Worm (Caenorhabditis elegans) whole organism, L1 larva: ENCODE data around the gene rpl-33.

Source experiments
- C16A3.4 ChIP-seq: fragments of 150-350 bp; optimal IDR thresholded peaks from 2 replicates; lab custom pipeline; 2014; ENCODE audit warnings: missing biosample characterization, missing genetic modification characterization
- F16B12.6 ChIP-seq: fragments of 150-350 bp; optimal IDR thresholded peaks from 2 replicates; lab custom pipeline; 2014; ENCODE audit warnings: missing biosample characterization, missing genetic modification characterization
- Y116A8C.19 ChIP-seq: sonication (generic microtip); optimal IDR thresholded peaks from 2 replicates; lab custom pipeline; 2016; ENCODE audit warnings: missing compliant biosample characterization, missing genetic modification characterization, borderline replicate concordance
- aly-2 ChIP-seq: fragments of 150-350 bp; optimal IDR thresholded peaks from 2 replicates; lab custom pipeline; 2014; ENCODE audit warnings: missing biosample characterization, missing genetic modification characterization
- ama-1 ChIP-seq: fragments of 150-350 bp; optimal IDR thresholded peaks from 2 replicates; lab custom pipeline; 2014
- blmp-1 ChIP-seq: fragments of 150-350 bp; optimal IDR thresholded peaks from 2 replicates; lab custom pipeline; 2014; ENCODE audit warnings: missing biosample characterization, missing genetic modification characterization
- ceh-63 ChIP-seq: fragments of 200-800 bp; sonication (Bioruptor generic); optimal IDR thresholded peaks from 2 replicates; lab custom pipeline; 2018; ENCODE audit warnings: mild to moderate bottlenecking, missing genetic modification characterization, missing compliant biosample characterization
- ceh-82 ChIP-seq, 3 experiments: fragments of 150-350 bp in 1 of 3; sonication (generic microtip) in 2 of 3; optimal IDR thresholded peaks; 2 replicates each; lab custom pipeline; 2014 to 2017; ENCODE audit warnings: missing biosample characterization in 3 of 3, missing genetic modification characterization in 3 of 3
- ceh-88 ChIP-seq: fragments of 200-800 bp; sonication (Bioruptor generic); IDR thresholded peaks from 2 replicates; pipeline ENCODE4 v1.3.6; 2022; ENCODE audit warnings: missing genetic modification characterization, missing compliant biosample characterization
- dpl-1 ChIP-seq, 3 experiments: fragments of 150-350 bp in 2 of 3; sonication (generic microtip) in 1 of 3; optimal IDR thresholded peaks; 2 replicates each; lab custom pipeline; 2014 to 2017; ENCODE audit warnings: missing biosample characterization in 3 of 3, missing genetic modification characterization in 3 of 3, missing genetic modification reagents in 3 of 3
- dsc-1 ChIP-seq: sonication (generic microtip); optimal IDR thresholded peaks from 2 replicates; lab custom pipeline; 2016; ENCODE audit warnings: mild to moderate bottlenecking, missing genetic modification characterization, missing compliant biosample characterization
- efl-1 ChIP-seq, 4 experiments: fragments of 150-350 bp; optimal IDR thresholded peaks in 3 of 4; peaks in 1 of 4; 1 replicate in 1 of 4; 2 replicates in 3 of 4; lab custom pipeline; 2014; ENCODE audit warnings: missing biosample characterization in 2 of 4, missing genetic modification characterization in 2 of 4, missing genetic modification reagents in 2 of 4
- elt-3 ChIP-seq, 6 experiments: fragments of 150-350 bp in 1 of 6; sonication (generic microtip); optimal IDR thresholded peaks; 2 replicates each; lab custom pipeline; 2017 to 2018; ENCODE audit warnings: missing biosample characterization in 6 of 6, missing genetic modification characterization in 6 of 6, inconsistent platforms in 1 of 6
- fkh-10 ChIP-seq: sonication (generic microtip); optimal IDR thresholded peaks from 2 replicates; lab custom pipeline; 2017; ENCODE audit warnings: missing biosample characterization, missing genetic modification reagents, missing genetic modification characterization
- fkh-8 ChIP-seq: sonication (generic microtip); optimal IDR thresholded peaks from 2 replicates; lab custom pipeline; 2016; ENCODE audit warnings: mild to moderate bottlenecking, missing genetic modification characterization, missing compliant biosample characterization
- fos-1 ChIP-seq: fragments of 150-350 bp; optimal IDR thresholded peaks from 2 replicates; lab custom pipeline; 2014; ENCODE audit warnings: missing biosample characterization, missing genetic modification characterization
- grh-1 ChIP-seq: fragments of 200-800 bp; sonication (Bioruptor generic); IDR thresholded peaks from 2 replicates; pipeline ENCODE4 v1.3.6; 2022; ENCODE audit warnings: missing genetic modification reagents, missing genetic modification characterization, missing compliant biosample characterization
- isw-1 ChIP-seq: fragments of 200-800 bp; sonication (Bioruptor generic); IDR thresholded peaks from 2 replicates; pipeline ENCODE4 v1.3.6; 2022; ENCODE audit warnings: missing genetic modification characterization, missing compliant biosample characterization
- jun-1 ChIP-seq: fragments of 150-350 bp; optimal IDR thresholded peaks from 2 replicates; lab custom pipeline; 2014; ENCODE audit warnings: missing biosample characterization, missing genetic modification reagents, missing genetic modification characterization
- lin-14 ChIP-seq: fragments of 200-800 bp; sonication (Bioruptor generic); optimal IDR thresholded peaks from 2 replicates; lab custom pipeline; 2018; ENCODE audit warnings: mild to moderate bottlenecking, missing genetic modification characterization, moderate library complexity, missing compliant biosample characterization
- lin-15B ChIP-seq: fragments of 150-350 bp; sonication (generic microtip); optimal IDR thresholded peaks from 3 replicates; lab custom pipeline; 2014; ENCODE audit warnings: missing biosample characterization, missing genetic modification characterization
- lin-35 ChIP-seq, 2 experiments: fragments of 150-350 bp; optimal IDR thresholded peaks; 2 replicates each; lab custom pipeline; 2014; ENCODE audit warnings: missing biosample characterization in 2 of 2, missing genetic modification characterization in 2 of 2, missing genetic modification reagents in 2 of 2
- lir-3 ChIP-seq: sonication (generic microtip); optimal IDR thresholded peaks from 2 replicates; lab custom pipeline; 2016; ENCODE audit warnings: mild to moderate bottlenecking, missing genetic modification characterization, moderate library complexity, missing compliant biosample characterization; ENCODE audit not compliant: poor library complexity
- lsy-2 ChIP-seq, 2 experiments: fragments of 150-350 bp; optimal IDR thresholded peaks; 2 replicates each; lab custom pipeline; 2014; ENCODE audit warnings: missing biosample characterization in 2 of 2, missing genetic modification characterization in 2 of 2
- mdl-1 ChIP-seq, 2 experiments: fragments of 150-350 bp; optimal IDR thresholded peaks; 2 replicates each; lab custom pipeline; 2014 to 2017; ENCODE audit warnings: missing biosample characterization in 2 of 2, missing genetic modification characterization in 2 of 2, inconsistent platforms in 1 of 2
- mep-1 ChIP-seq: fragments of 150-350 bp; optimal IDR thresholded peaks from 2 replicates; lab custom pipeline; 2014; ENCODE audit warnings: missing biosample characterization, missing genetic modification characterization
- nhr-19 ChIP-seq: fragments of 200-800 bp; sonication (Bioruptor generic); conservative IDR thresholded peaks from 2 replicates; pipeline ENCODE4 v1.3.6; 2022; ENCODE audit warnings: missing genetic modification characterization, missing compliant biosample characterization
- nhr-20 ChIP-seq: sonication (generic microtip); optimal IDR thresholded peaks from 2 replicates; lab custom pipeline; 2016; ENCODE audit warnings: mild to moderate bottlenecking, missing genetic modification characterization, missing compliant biosample characterization
- nhr-47 ChIP-seq: sonication (generic microtip); optimal IDR thresholded peaks from 2 replicates; lab custom pipeline; 2016; ENCODE audit warnings: mild to moderate bottlenecking, missing genetic modification characterization, moderate library complexity, missing compliant biosample characterization
- nhr-71 ChIP-seq: sonication (generic microtip); optimal IDR thresholded peaks from 2 replicates; lab custom pipeline; 2016; ENCODE audit warnings: mild to moderate bottlenecking, missing genetic modification characterization, moderate library complexity, missing compliant biosample characterization
- nhr-77 ChIP-seq: fragments of 150-350 bp; optimal IDR thresholded peaks from 2 replicates; lab custom pipeline; 2014; ENCODE audit warnings: missing biosample characterization, missing genetic modification characterization
- nhr-85 ChIP-seq: sonication (generic microtip); peaks from one replicate; lab custom pipeline; 2016; ENCODE audit warnings: missing genetic modification characterization, inconsistent platforms, missing compliant biosample characterization
- nhr-90 ChIP-seq: sonication (generic microtip); optimal IDR thresholded peaks from 2 replicates; lab custom pipeline; 2016; ENCODE audit warnings: mild to moderate bottlenecking, missing genetic modification characterization, missing compliant biosample characterization; ENCODE audit not compliant: poor library complexity
- rnt-1 ChIP-seq: sonication (generic microtip); optimal IDR thresholded peaks from 2 replicates; lab custom pipeline; 2016; ENCODE audit warnings: mild to moderate bottlenecking, missing genetic modification characterization, moderate library complexity, missing compliant biosample characterization
- skn-1 ChIP-seq: fragments of 150-350 bp; optimal IDR thresholded peaks from 2 replicates; lab custom pipeline; 2014; ENCODE audit warnings: missing biosample characterization, missing genetic modification characterization
- snpc-4 ChIP-seq: fragments of 150-350 bp; optimal IDR thresholded peaks from 2 replicates; lab custom pipeline; 2014; ENCODE audit warnings: missing biosample characterization, missing genetic modification characterization
- snu-23 ChIP-seq: sonication (generic microtip); optimal IDR thresholded peaks from 2 replicates; lab custom pipeline; 2016; ENCODE audit warnings: missing genetic modification characterization, missing compliant biosample characterization
- swsn-7 ChIP-seq: sonication (generic microtip); optimal IDR thresholded peaks from 2 replicates; lab custom pipeline; 2016; ENCODE audit warnings: missing genetic modification characterization, missing compliant biosample characterization
- unc-130 ChIP-seq: fragments of 150-350 bp; optimal IDR thresholded peaks from 2 replicates; lab custom pipeline; 2017; ENCODE audit warnings: missing biosample characterization, missing genetic modification characterization, inconsistent platforms
- unc-86 ChIP-seq: sonication (generic microtip); optimal IDR thresholded peaks from 2 replicates; lab custom pipeline; 2016; ENCODE audit warnings: missing genetic modification characterization, missing compliant biosample characterization
- unc-98 ChIP-seq: fragments of 200-800 bp; sonication (Bioruptor generic); IDR thresholded peaks from 2 replicates; pipeline ENCODE4 v1.3.6; 2022; ENCODE audit warnings: missing genetic modification characterization, missing compliant biosample characterization
- vab-15 ChIP-seq: sonication (generic microtip); optimal IDR thresholded peaks from 2 replicates; lab custom pipeline; 2017; ENCODE audit warnings: missing genotype, mild to moderate bottlenecking, missing genetic modification characterization, missing compliant biosample characterization
- xbp-1 ChIP-seq: sonication (generic microtip); optimal IDR thresholded peaks from 2 replicates; lab custom pipeline; 2016; ENCODE audit warnings: missing genetic modification characterization, missing compliant biosample characterization

rpl-33 gene

DNA sequence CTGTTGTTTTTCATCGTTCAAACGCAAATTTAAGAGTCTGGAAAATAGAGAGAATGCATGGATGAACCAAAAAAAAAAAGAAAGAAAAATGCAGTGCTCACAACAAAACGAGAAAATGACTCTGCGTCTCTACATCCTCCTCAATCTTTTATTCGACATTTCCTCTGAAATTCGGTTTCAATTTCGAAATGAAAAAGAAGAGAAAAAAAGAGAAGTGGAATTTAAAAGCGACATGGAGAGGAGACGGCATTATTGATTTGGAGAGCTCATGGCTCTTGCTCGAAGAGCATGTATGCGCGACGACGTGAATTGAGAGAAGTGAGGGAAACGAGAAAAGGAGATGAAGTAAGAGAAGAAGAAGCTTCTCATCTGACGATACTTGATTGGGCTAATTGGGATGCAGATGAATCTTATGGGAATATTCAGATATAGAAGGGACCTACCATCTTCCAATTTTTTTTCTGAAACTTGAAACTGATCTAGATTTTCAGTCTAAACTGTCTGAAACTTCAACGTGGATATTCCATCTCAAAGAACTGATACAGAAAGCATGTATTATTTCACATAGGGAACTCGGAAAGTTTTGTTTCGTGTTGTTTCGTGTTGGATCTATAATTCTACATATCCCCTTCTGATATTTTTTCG is 5.8 kb downstream of the rpl-33 start:
- TF ChIP-seq mep-1 (tag; lab: Kevin White, UChicago) (no peak), nhr-20 (tag; lab: Kevin White, UChicago) (no peak), efl-1 (optimal IDR thresholded peaks at IDR 0.05; lab: Kevin White, UChicago) (peak in 1 of 2 experiments; percentile 5), efl-1 (GFP tag; optimal IDR thresholded peaks at IDR 0.05 in 1 of 2; lab: Kevin White, UChicago) (no peak), nhr-71 (tag; lab: Kevin White, UChicago) (peak; percentile 12), dpl-1 (GFP tag; optimal IDR thresholded peaks at IDR 0.05; lab: Kevin White, UChicago) (no peak), ceh-82 (tag; optimal IDR thresholded peaks at IDR 0.05; lab: Kevin White, UChicago) (peak in 2 of 3 experiments; percentile 20 to 44), fkh-8 (peak; percentile 34), isw-1 (GFP tag; lab: Robert Waterston, UW) (peak; percentile 18; the same call in 1 of the 2 replicates), lin-14 (GFP tag; lab: Kevin White, UChicago) (peak; percentile 67), ama-1 (lab: Kevin White, UChicago) (no peak), F16B12.6 (peak; percentile 13), unc-86 (tag; lab: Kevin White, UChicago) (no peak), elt-3 (tag; optimal IDR thresholded peaks at IDR 0.05; lab: Kevin White, UChicago) (no peak), fkh-10 (GFP tag; lab: Kevin White, UChicago) (peak; percentile 71), fos-1 (tag; lab: Kevin White, UChicago) (no peak), ceh-88 (no peak), lsy-2 (tag; optimal IDR thresholded peaks at IDR 0.05; lab: Kevin White, UChicago) (peak in 1 of 2 experiments; percentile 56)

DNA sequence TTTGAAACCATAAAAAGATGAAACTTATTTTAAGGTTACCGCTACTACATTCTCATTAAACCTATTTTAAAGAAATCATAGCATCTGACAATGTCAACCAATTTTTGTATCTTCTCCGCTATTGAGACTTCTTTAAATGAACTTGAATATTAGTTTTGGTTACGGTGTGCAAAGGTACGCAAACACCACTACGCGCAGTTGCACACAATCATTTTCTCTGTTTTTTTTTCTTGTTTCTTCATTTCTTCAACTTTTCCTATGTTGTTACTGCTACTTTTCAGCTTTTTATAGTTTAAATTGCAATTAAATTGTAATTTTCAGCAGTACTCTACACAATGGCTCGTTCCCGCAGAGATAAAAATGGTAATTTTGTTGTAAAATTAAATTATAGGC is 6.3 kb downstream of the rpl-33 start, which contains the start of gene F10E7.5:
F10E7.5 (plus strand) TSS at position 322 of the 393 bp plus-strand sequence.
- TF ChIP-seq nhr-71 (tag; lab: Kevin White, UChicago) (peak; percentile 53), nhr-47 (tag; lab: Kevin White, UChicago) (peak; percentile 55), nhr-20 (tag; lab: Kevin White, UChicago) (peak; percentile 15), dsc-1 (tag; lab: Kevin White, UChicago) (peak; percentile 19), nhr-90 (peak; percentile 33), unc-86 (tag; lab: Kevin White, UChicago) (peak; percentile 14), lir-3 (tag; lab: Kevin White, UChicago) (no peak), dpl-1 (GFP tag; optimal IDR thresholded peaks at IDR 0.05; lab: Kevin White, UChicago) (peak; percentile 21 to 69 (median 68)), fos-1 (tag; lab: Kevin White, UChicago) (peak; percentile 23), vab-15 (tag; lab: Kevin White, UChicago) (no peak), nhr-77 (tag; lab: Kevin White, UChicago) (no peak), unc-98 (GFP tag; lab: Robert Waterston, UW) (no peak), mdl-1 (tag; optimal IDR thresholded peaks at IDR 0.05; lab: Kevin White, UChicago) (peak in 1 of 2 experiments; percentile 36), nhr-85 (tag; lab: Kevin White, UChicago) (peak; percentile 48), grh-1 (GFP tag; lab: Robert Waterston, UW) (no peak), ceh-82 (tag; optimal IDR thresholded peaks at IDR 0.05; lab: Kevin White, UChicago) (peak; percentile 44 to 58 (median 44)), blmp-1 (tag; lab: Kevin White, UChicago) (peak; percentile 61), lsy-2 (tag; optimal IDR thresholded peaks at IDR 0.05; lab: Kevin White, UChicago) (peak; percentile 97 to 99), mep-1 (tag; lab: Kevin White, UChicago) (peak; percentile 83), xbp-1 (tag; lab: Kevin White, UChicago) (peak; percentile 44), skn-1 (no peak), isw-1 (GFP tag; lab: Robert Waterston, UW) (peak; percentile 35; the same call in 1 of the 2 replicates), ceh-63 (GFP tag; lab: Kevin White, UChicago) (no peak), jun-1 (peak; percentile 30), unc-130 (tag; lab: Kevin White, UChicago) (peak; percentile 40), lin-15B (tag; lab: Kevin White, UChicago) (peak; percentile 0), efl-1 (optimal IDR thresholded peaks at IDR 0.05; lab: Kevin White, UChicago) (peak; percentile 59 to 69), efl-1 (GFP tag; optimal IDR thresholded peaks at IDR 0.05 in 1 of 2; lab: Kevin White, UChicago) (peak; percentile 66 to 95), nhr-19 (GFP tag; lab: Robert Waterston, UW) (no peak), snu-23 (peak; percentile 69), lin-35 (GFP tag; optimal IDR thresholded peaks at IDR 0.05; lab: Kevin White, UChicago) (peak; percentile 51 to 68), rnt-1 (tag; lab: Kevin White, UChicago) (peak; percentile 53), F16B12.6 (peak; percentile 94), swsn-7 (tag; lab: Kevin White, UChicago) (peak; percentile 34), Y116A8C.19 (tag; lab: Kevin White, UChicago) (no peak), snpc-4 (tag; lab: Kevin White, UChicago) (peak; percentile 23), aly-2 (tag; lab: Kevin White, UChicago) (peak; percentile 40), C16A3.4 (tag; lab: Kevin White, UChicago) (peak; percentile 66)
